Worm (Caenorhabditis elegans): ENCODE measurements around the gene F19G12.11.

Gene F19G12.11

ce11 chrX:1456350-1457080 is 30.2 kb upstream of the F19G12.11 start (continued):
- TF ChIP-seq vab-15 (tag; optimal IDR thresholded peaks at IDR 0.05) (no peak), zip-4 (GFP tag; optimal IDR thresholded peaks at IDR 0.05) (no peak), snu-23 (GFP tag; optimal IDR thresholded peaks at IDR 0.05) (peak; percentile 68), elt-2 (tag; optimal IDR thresholded peaks at IDR 0.05) (no peak), lin-35 (GFP tag; optimal IDR thresholded peaks at IDR 0.05) (peak in 1 of 2 experiments; percentile 54), rnt-1 (tag; optimal IDR thresholded peaks at IDR 0.05) (peak; percentile 61), unc-130 (tag; optimal IDR thresholded peaks at IDR 0.05) (no peak), fos-1 (tag; optimal IDR thresholded peaks at IDR 0.05) (peak; percentile 14), efl-3 (GFP tag; optimal IDR thresholded peaks at IDR 0.05) (no peak), F16B12.6 (tag; optimal IDR thresholded peaks at IDR 0.05) (no peak), sup-37 (GFP tag; optimal IDR thresholded peaks at IDR 0.05) (no peak), dpl-1 (GFP tag; optimal IDR thresholded peaks at IDR 0.05) (peak in 1 of 3 experiments; percentile 25), nhr-76 (tag; optimal IDR thresholded peaks at IDR 0.05) (no peak), ztf-11 (tag; optimal IDR thresholded peaks at IDR 0.05) (no peak), nhr-12 (tag; optimal IDR thresholded peaks at IDR 0.05) (no peak), unc-30 (tag; optimal IDR thresholded peaks at IDR 0.05) (no peak), snpc-4 (tag; optimal IDR thresholded peaks at IDR 0.05) (peak; percentile 30), ztf-4 (tag; optimal IDR thresholded peaks at IDR 0.05) (peak; percentile 52), mab-9 (GFP tag; IDR thresholded peaks at IDR 0.05) (no peak), lin-14 (GFP tag; optimal IDR thresholded peaks at IDR 0.05) (peak; percentile 92), efl-1 (optimal IDR thresholded peaks at IDR 0.05) (peak in 1 of 2 experiments; percentile 2), efl-1 (GFP tag; optimal IDR thresholded peaks at IDR 0.05 in 1 of 2) (no peak), lir-3 (tag; optimal IDR thresholded peaks at IDR 0.05; ENCODE audit: poor library complexity) (peak; percentile 26), unc-98 (GFP tag; IDR thresholded peaks at IDR 0.05) (no peak), sox-4 (tag; optimal IDR thresholded peaks at IDR 0.05) (no peak), Y116A8C.19 (tag; optimal IDR thresholded peaks at IDR 0.05; ENCODE audit: borderline replicate concordance) (no peak), elt-3 (tag; optimal IDR thresholded peaks at IDR 0.05) (no peak), nhr-19 (GFP tag; conservative IDR thresholded peaks at IDR 0.05) (peak; percentile 48; the same call in 1 of the 2 replicates), zag-1 (tag; optimal IDR thresholded peaks at IDR 0.05) (no peak), pax-3 (tag; optimal IDR thresholded peaks at IDR 0.05) (no peak), ceh-63 (GFP tag; optimal IDR thresholded peaks at IDR 0.05) (no peak), grh-1 (GFP tag; IDR thresholded peaks at IDR 0.05) (no peak), ceh-82 (tag; optimal IDR thresholded peaks at IDR 0.05) (peak in 1 of 3 experiments; percentile 21), blmp-1 (tag; optimal IDR thresholded peaks at IDR 0.05) (peak; percentile 77), nhr-90 (tag; optimal IDR thresholded peaks at IDR 0.05; ENCODE audit: poor library complexity) (peak; percentile 40), ceh-88 (GFP tag; IDR thresholded peaks at IDR 0.05) (no peak), nhr-84 (tag; optimal IDR thresholded peaks at IDR 0.05) (no peak), tbx-2 (tag; optimal IDR thresholded peaks at IDR 0.05) (peak; percentile 49), mep-1 (tag; optimal IDR thresholded peaks at IDR 0.05) (peak; percentile 71), tlp-1 (tag; optimal IDR thresholded peaks at IDR 0.05) (no peak), fkh-8 (tag; optimal IDR thresholded peaks at IDR 0.05) (no peak), ces-1 (GFP tag; optimal IDR thresholded peaks at IDR 0.05) (no peak), fkh-10 (GFP tag; optimal IDR thresholded peaks at IDR 0.05) (no peak), nhr-11 (tag; optimal IDR thresholded peaks at IDR 0.05) (no peak), mdl-1 (tag; optimal IDR thresholded peaks at IDR 0.05) (peak in 1 of 2 experiments; percentile 74), pqm-1 (tag; optimal IDR thresholded peaks at IDR 0.05) (no peak), fkh-4 (tag; optimal IDR thresholded peaks at IDR 0.05; ENCODE audit: borderline replicate concordance) (no peak), skn-1 (tag; optimal IDR thresholded peaks at IDR 0.05) (peak; percentile 100), ceh-8 (GFP tag; optimal IDR thresholded peaks at IDR 0.05) (no peak), hlh-17 (GFP tag; optimal IDR thresholded peaks at IDR 0.05; ENCODE audit: borderline replicate concordance) (no peak), unc-86 (tag; optimal IDR thresholded peaks at IDR 0.05) (no peak)
